Worm (Caenorhabditis elegans) whole organism, mixed stage, embryonic: ENCODE data around the gene C01G10.5.

ENCODE experiments used
- bed-3 ChIP-seq: fragments of 200-800 bp; sonication (Bioruptor generic); optimal IDR thresholded peaks from 3 replicates; lab custom pipeline; 2018; ENCODE audit warnings: mild to moderate bottlenecking, missing genetic modification characterization, moderate library complexity, missing compliant biosample characterization
- ceh-43 ChIP-seq: fragments of 200-800 bp; sonication (Bioruptor generic); optimal IDR thresholded peaks from 2 replicates; lab custom pipeline; 2018; ENCODE audit warnings: mild to moderate bottlenecking, missing genetic modification characterization, moderate library complexity, missing compliant biosample characterization
- ham-2 ChIP-seq: fragments of 200-800 bp; sonication (Bioruptor generic); optimal IDR thresholded peaks from 2 replicates; lab custom pipeline; 2018; ENCODE audit warnings: mild to moderate bottlenecking, missing genetic modification characterization, missing compliant biosample characterization
- lin-13 ChIP-seq: fragments of 150-350 bp; optimal IDR thresholded peaks from 2 replicates; lab custom pipeline; 2014; ENCODE audit warnings: missing biosample characterization, missing genetic modification characterization
- nhr-12 ChIP-seq: fragments of 150-350 bp; optimal IDR thresholded peaks from 2 replicates; lab custom pipeline; 2014; ENCODE audit warnings: missing biosample characterization, missing genetic modification characterization
- nhr-237 ChIP-seq: fragments of 150-350 bp; optimal IDR thresholded peaks from 2 replicates; lab custom pipeline; 2014; ENCODE audit warnings: missing biosample characterization, missing genetic modification characterization
- nhr-28 ChIP-seq: fragments of 150-350 bp; optimal IDR thresholded peaks from 2 replicates; lab custom pipeline; 2014; ENCODE audit warnings: missing biosample characterization, missing genetic modification characterization
- snpc-4 ChIP-seq: fragments of 150-350 bp; optimal IDR thresholded peaks from 2 replicates; lab custom pipeline; 2014; ENCODE audit warnings: missing biosample characterization, missing genetic modification characterization
- unc-120 ChIP-seq: sonication (generic microtip); optimal IDR thresholded peaks from 2 replicates; lab custom pipeline; 2017; ENCODE audit warnings: missing genetic modification characterization, missing compliant biosample characterization; ENCODE audit not compliant: poor library complexity, severe bottlenecking
- unc-62 ChIP-seq: fragments of 150-350 bp; optimal IDR thresholded peaks from 2 replicates; lab custom pipeline; 2014; ENCODE audit warnings: missing biosample characterization, missing genetic modification reagents, missing genetic modification characterization

ce11 chrV:15090457-15090856 is 1.1 kb upstream of the C01G10.5 start, which contains the start of gene C01G10.17:
- TF ChIP-seq snpc-4 (tag; lab: Kevin White, UChicago) (no peak), nhr-237 (tag; lab: Kevin White, UChicago) (no peak), ham-2 (GFP tag; lab: Kevin White, UChicago) (no peak), unc-120 (no peak), ceh-43 (GFP tag; lab: Kevin White, UChicago) (no peak), bed-3 (GFP tag; lab: Kevin White, UChicago) (no peak), lin-13 (tag; lab: Kevin White, UChicago) (no peak), unc-62 (GFP tag; lab: Kevin White, UChicago) (no peak), nhr-28 (tag; lab: Kevin White, UChicago) (no peak), nhr-12 (no peak)
